Fruit fly (Drosophila melanogaster) whole organism, embryonic: ENCODE data around the gene Lsd-1.

Source experiments
- Atf3 ChIP-seq: fragments of 200-800 bp; sonication (Bioruptor generic); optimal IDR thresholded peaks from 3 replicates; lab custom pipeline; 2016; ENCODE audit warnings: missing biosample characterization, missing genetic modification characterization
- Atf6 ChIP-seq: fragments of 200-800 bp; sonication (Bioruptor generic); IDR thresholded peaks from 2 replicates; pipeline ENCODE4 v1.3.6; 2022; ENCODE audit warnings: missing biosample characterization, missing genetic modification characterization
- CG11504 ChIP-seq: fragments of 200-800 bp; sonication (Bioruptor generic); optimal IDR thresholded peaks from 3 replicates; lab custom pipeline; 2019; ENCODE audit warnings: missing biosample characterization, mild to moderate bottlenecking, missing genetic modification characterization, moderate library complexity
- CG11695 ChIP-seq: fragments of 200-800 bp; sonication (Bioruptor generic); IDR thresholded peaks from 3 replicates; pipeline ENCODE4 v1.3.6; 2022; ENCODE audit warnings: missing biosample characterization, missing genetic modification characterization
- CG12236 ChIP-seq: fragments of 200-800 bp; sonication (Bioruptor generic); optimal IDR thresholded peaks from 2 replicates; lab custom pipeline; 2016; ENCODE audit warnings: missing biosample characterization, missing genetic modification characterization
- CG13287 ChIP-seq: fragments of 200-800 bp; sonication (Bioruptor generic); IDR thresholded peaks from 2 replicates; pipeline ENCODE4 v1.3.6; 2022; ENCODE audit warnings: missing biosample characterization, missing genetic modification characterization; ENCODE audit not compliant: partially characterized antibody
- CG13775 ChIP-seq: fragments of 200-800 bp; sonication (Bioruptor generic); optimal IDR thresholded peaks from 3 replicates; lab custom pipeline; 2017; ENCODE audit warnings: missing biosample characterization, mild to moderate bottlenecking, missing genetic modification characterization
- CG16813 ChIP-seq: fragments of 200-800 bp; sonication (Bioruptor generic); IDR thresholded peaks from 3 replicates; pipeline ENCODE4 v1.3.6; 2022; ENCODE audit warnings: missing biosample characterization, missing genetic modification characterization; ENCODE audit not compliant: partially characterized antibody
- CG17328 ChIP-seq: fragments of 200-800 bp; sonication (Bioruptor generic); IDR thresholded peaks from 2 replicates; pipeline ENCODE4 v1.3.6; 2022; ENCODE audit warnings: missing biosample characterization, missing genetic modification characterization
- CG17359 ChIP-seq: fragments of 200-800 bp; sonication (Bioruptor generic); optimal IDR thresholded peaks from 3 replicates; lab custom pipeline; 2018; ENCODE audit warnings: missing biosample characterization, mild to moderate bottlenecking, missing genetic modification characterization, moderate library complexity
- CG17385 ChIP-seq: fragments of 200-800 bp; sonication (Bioruptor generic); optimal IDR thresholded peaks from 3 replicates; lab custom pipeline; 2018; ENCODE audit warnings: missing biosample characterization, mild to moderate bottlenecking, missing genetic modification characterization
- CG30431 ChIP-seq: fragments of 200-800 bp; sonication (Bioruptor generic); optimal IDR thresholded peaks from 2 replicates; lab custom pipeline; 2017; ENCODE audit warnings: missing biosample characterization, missing genetic modification characterization
- CG34422 ChIP-seq: fragments of 200-800 bp; sonication (Bioruptor generic); IDR thresholded peaks from 3 replicates; pipeline ENCODE4 v1.3.6; 2022; ENCODE audit warnings: missing biosample characterization, missing genetic modification characterization
- CG6791 ChIP-seq: fragments of 200-800 bp; sonication (Bioruptor generic); IDR thresholded peaks from 3 replicates; pipeline ENCODE4 v1.3.6; 2022; ENCODE audit warnings: missing biosample characterization, missing genetic modification characterization; ENCODE audit not compliant: partially characterized antibody
- CG7271 ChIP-seq: fragments of 200-800 bp; sonication (Bioruptor generic); optimal IDR thresholded peaks from 2 replicates; lab custom pipeline; 2018; ENCODE audit warnings: missing biosample characterization, mild to moderate bottlenecking, missing genetic modification characterization, moderate library complexity
- CG8944 ChIP-seq: fragments of 200-800 bp; sonication (Bioruptor generic); optimal IDR thresholded peaks from 3 replicates; lab custom pipeline; 2016; ENCODE audit warnings: missing biosample characterization, missing genetic modification characterization
- Chrac-16 ChIP-seq: fragments of 200-800 bp; sonication (Bioruptor generic); optimal IDR thresholded peaks from 3 replicates; lab custom pipeline; 2016; ENCODE audit warnings: missing biosample characterization, missing genetic modification characterization
- CkIIα-i1 ChIP-seq: fragments of 200-800 bp; sonication (Bioruptor generic); IDR thresholded peaks from 2 replicates; pipeline ENCODE4 v1.3.6; 2022; ENCODE audit warnings: missing biosample characterization, missing genetic modification characterization
- D ChIP-seq, 2 experiments: fragments of 200-800 bp in 1 of 2; fragments of >200 bp in 1 of 2; sonication (Bioruptor generic) in 1 of 2; optimal IDR thresholded peaks; 2 replicates in 1 of 2; 3 replicates in 1 of 2; lab custom pipeline; 2017; ENCODE audit warnings: mild to moderate bottlenecking in 1 of 2, missing biosample characterization in 1 of 2, missing genetic modification characterization in 1 of 2, missing genetic modification reagents in 1 of 2
- D19A ChIP-seq: fragments of 200-800 bp; optimal IDR thresholded peaks from 3 replicates; lab custom pipeline; 2019; ENCODE audit warnings: missing biosample characterization, mild to moderate bottlenecking, missing genetic modification characterization, moderate library complexity
- Gsc ChIP-seq: fragments of 200-800 bp; sonication (Bioruptor generic); IDR thresholded peaks from 2 replicates; pipeline ENCODE4 v1.3.6; 2022; ENCODE audit warnings: missing biosample characterization, missing genetic modification characterization
- Hey ChIP-seq: fragments of 200-800 bp; sonication (Bioruptor generic); optimal IDR thresholded peaks from 3 replicates; lab custom pipeline; 2018; ENCODE audit warnings: missing biosample characterization, mild to moderate bottlenecking, missing genetic modification characterization
- Hr3 ChIP-seq: fragments of 200-800 bp; sonication (Bioruptor generic); optimal IDR thresholded peaks from 3 replicates; lab custom pipeline; 2016; ENCODE audit warnings: missing biosample characterization, missing genetic modification characterization
- Lpt ChIP-seq: fragments of >200 bp; optimal IDR thresholded peaks from 2 replicates; lab custom pipeline; 2018; ENCODE audit warnings: missing biosample characterization, missing genetic modification characterization
- MBD-R2 ChIP-seq: fragments of 200-800 bp; sonication (Bioruptor generic); IDR thresholded peaks from 2 replicates; pipeline ENCODE4 v1.3.6; 2022; ENCODE audit warnings: missing biosample characterization, missing genetic modification characterization
- Med ChIP-seq: fragments of 200-800 bp; sonication (Bioruptor generic); peaks from one replicate; lab custom pipeline; 2016; ENCODE audit warnings: missing biosample characterization, missing genetic modification characterization, mild to moderate bottlenecking, inconsistent platforms, moderate library complexity
- Meics ChIP-seq: fragments of 200-800 bp; sonication (Bioruptor generic); optimal IDR thresholded peaks from 2 replicates; lab custom pipeline; 2017; ENCODE audit warnings: missing biosample characterization, mild to moderate bottlenecking, missing genetic modification characterization
- Optix ChIP-seq: fragments of 200-800 bp; sonication (Bioruptor generic); IDR thresholded peaks from 3 replicates; pipeline ENCODE4 v1.3.6; 2022; ENCODE audit warnings: missing biosample characterization, missing genetic modification characterization
- Poxn ChIP-seq: fragments of 200-800 bp; sonication (Bioruptor generic); IDR thresholded peaks from 2 replicates; pipeline ENCODE4 v1.3.6; 2022; ENCODE audit warnings: missing biosample characterization, missing genetic modification characterization
- Rfx ChIP-seq: fragments of 200-800 bp; sonication (Bioruptor generic); IDR thresholded peaks from 2 replicates; pipeline ENCODE4 v1.3.6; 2022; ENCODE audit warnings: missing biosample characterization, missing genetic modification characterization
- Sox100B ChIP-seq: fragments of 200-800 bp; sonication (Bioruptor generic); optimal IDR thresholded peaks from 3 replicates; lab custom pipeline; 2018; ENCODE audit warnings: missing biosample characterization, mild to moderate bottlenecking, missing genetic modification characterization
- Sry-β ChIP-seq: fragments of 200-800 bp; sonication (Bioruptor generic); optimal IDR thresholded peaks from 2 replicates; lab custom pipeline; 2018; ENCODE audit warnings: missing biosample characterization, mild to moderate bottlenecking, missing genetic modification characterization, moderate library complexity
- Sry-δ ChIP-seq: fragments of 200-800 bp; sonication (Bioruptor generic); optimal IDR thresholded peaks from 2 replicates; lab custom pipeline; 2016; ENCODE audit warnings: missing biosample characterization, missing genetic modification characterization
- Stat92E ChIP-seq, 3 experiments: fragments of >200 bp in 2 of 3; fragments of 200-800 bp in 1 of 3; sonication (Bioruptor generic) in 1 of 3; optimal IDR thresholded peaks; 2 replicates each; lab custom pipeline; 2017 to 2019; ENCODE audit warnings: missing biosample characterization in 3 of 3, missing genetic modification characterization in 3 of 3, mild to moderate bottlenecking in 1 of 3, moderate library complexity in 1 of 3
- bab2 ChIP-seq: fragments of 200-800 bp; sonication (Bioruptor generic); optimal IDR thresholded peaks from 2 replicates; lab custom pipeline; 2016; ENCODE audit warnings: missing biosample characterization, missing genetic modification characterization
- chn ChIP-seq: fragments of 200-800 bp; sonication (Bioruptor generic); optimal IDR thresholded peaks from 2 replicates; lab custom pipeline; 2016; ENCODE audit warnings: missing biosample characterization, missing genetic modification characterization
- corto ChIP-seq: fragments of 200-800 bp; sonication (Bioruptor generic); optimal IDR thresholded peaks from 2 replicates; lab custom pipeline; 2016; ENCODE audit warnings: missing biosample characterization, mild to moderate bottlenecking, missing genetic modification characterization, moderate library complexity
- dati ChIP-seq: fragments of 200-800 bp; sonication (Bioruptor generic); IDR thresholded peaks from 2 replicates; pipeline ENCODE4 v1.3.6; 2022; ENCODE audit warnings: missing biosample characterization, missing genetic modification characterization
- disco-r ChIP-seq: fragments of 200-800 bp; sonication (Bioruptor generic); optimal IDR thresholded peaks from 2 replicates; lab custom pipeline; 2016; ENCODE audit warnings: missing biosample characterization, missing genetic modification characterization
- jigr1 ChIP-seq: fragments of 200-800 bp; sonication (Bioruptor generic); IDR thresholded peaks from 3 replicates; pipeline ENCODE4 v1.3.6; 2022; ENCODE audit warnings: missing biosample characterization, missing genetic modification characterization
- mirr ChIP-seq: fragments of 200-800 bp; sonication (Bioruptor generic); optimal IDR thresholded peaks from 3 replicates; lab custom pipeline; 2018; ENCODE audit warnings: missing biosample characterization, mild to moderate bottlenecking, missing genetic modification characterization
- nau ChIP-seq: fragments of 200-800 bp; sonication (Bioruptor generic); optimal IDR thresholded peaks from 3 replicates; lab custom pipeline; 2017; ENCODE audit warnings: missing biosample characterization, mild to moderate bottlenecking, missing genetic modification characterization, missing genetic modification reagents
- pan ChIP-seq, 4 experiments: fragments of >200 bp in 3 of 4; fragments of 200-800 bp in 1 of 4; sonication (Bioruptor generic) in 1 of 4; optimal IDR thresholded peaks in 3 of 4; IDR thresholded peaks in 1 of 4; 2 replicates each; pipeline versions ENCODE4 v1.3.6 to Lab custom; 2017 to 2022; ENCODE audit warnings: missing biosample characterization in 2 of 4, missing genetic modification characterization in 2 of 4, mixed read lengths in 1 of 4
- ranshi ChIP-seq: fragments of 200-800 bp; sonication (Bioruptor generic); IDR thresholded peaks from 2 replicates; pipeline ENCODE4 v1.3.6; 2022; ENCODE audit warnings: missing biosample characterization, missing genetic modification characterization
- ssp ChIP-seq: fragments of 200-800 bp; sonication (Bioruptor generic); IDR thresholded peaks from 2 replicates; pipeline ENCODE4 v1.3.6; 2022; ENCODE audit warnings: missing biosample characterization, missing genetic modification characterization
- toy ChIP-seq: fragments of 200-800 bp; sonication (Bioruptor generic); IDR thresholded peaks from 2 replicates; pipeline ENCODE4 v1.3.6; 2022; ENCODE audit warnings: missing biosample characterization, missing genetic modification characterization
- tup ChIP-seq: fragments of 200-800 bp; sonication (Bioruptor generic); optimal IDR thresholded peaks from 2 replicates; lab custom pipeline; 2016; ENCODE audit warnings: missing biosample characterization, mild to moderate bottlenecking, missing genetic modification characterization, moderate library complexity
- vnd ChIP-seq: fragments of 200-800 bp; sonication (Bioruptor generic); IDR thresholded peaks from 3 replicates; pipeline ENCODE4 v1.3.6; 2022; ENCODE audit warnings: missing biosample characterization, missing genetic modification characterization; ENCODE audit not compliant: partially characterized antibody
- vvl ChIP-seq: fragments of 200-800 bp; sonication (Bioruptor generic); IDR thresholded peaks from 2 replicates; pipeline ENCODE4 v1.3.6; 2022; ENCODE audit warnings: missing biosample characterization, missing genetic modification characterization

The Lsd-1 gene

DNA sequence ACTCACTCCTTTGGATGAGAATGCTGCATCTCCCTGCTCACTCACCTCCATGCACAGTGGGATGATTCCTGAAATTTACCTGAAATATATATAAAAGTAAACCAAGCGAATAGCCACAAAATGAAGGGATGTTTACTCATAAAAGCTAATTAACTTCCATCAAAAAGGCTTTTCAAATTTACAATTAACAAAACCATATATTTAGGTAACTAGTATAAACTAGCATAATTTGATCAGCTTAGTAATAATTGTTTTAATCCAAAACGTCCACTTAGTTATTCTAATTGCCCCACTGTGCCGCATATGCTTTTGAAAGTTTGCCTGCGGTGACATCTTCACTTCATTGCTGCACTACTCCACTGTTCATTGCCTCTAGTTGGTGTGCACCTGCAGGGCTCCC lies 20.3 kb downstream of the Lsd-1 start (continued):
- TF ChIP-seq Med (GFP tag; lab: Kevin White, UChicago) (peak; percentile 89), Atf6 (GFP tag; lab: Robert Waterston, UW) (peak; percentile 60; the same call in 1 of the 2 replicates), CG16813 (GFP tag; lab: Robert Waterston, UW) (no peak), Gsc (GFP tag; lab: Robert Waterston, UW) (no peak), CG30431 (peak; percentile 71), pan (optimal IDR thresholded peaks at IDR 0.05; lab: Kevin White, UChicago) (no peak), pan (GFP tag; optimal IDR thresholded peaks at IDR 0.05 in 1 of 2, IDR thresholded peaks at IDR 0.05 in 1 of 2) (peak in 1 of 2 experiments; percentile 63), Stat92E (GFP tag; optimal IDR thresholded peaks at IDR 0.05; lab: Kevin White, UChicago) (no peak), Sox100B (GFP tag; lab: Kevin White, UChicago) (peak; percentile 79), corto (peak; percentile 31), CG11504 (peak; percentile 82), CG8944 (GFP tag; lab: Kevin White, UChicago) (peak; percentile 10), D (optimal IDR thresholded peaks at IDR 0.05; lab: Kevin White, UChicago) (no peak), D (GFP tag; optimal IDR thresholded peaks at IDR 0.05; lab: Kevin White, UChicago) (peak; percentile 88), Lpt (GFP tag; lab: Kevin White, UChicago) (no peak), CG17359 (tag; lab: Kevin White, UChicago) (peak; percentile 72), disco-r (GFP tag; lab: Kevin White, UChicago) (peak; percentile 14), Chrac-16 (peak; percentile 76), bab2 (GFP tag; lab: Kevin White, UChicago) (peak; percentile 48), CkIIα-i1 (GFP tag; lab: Robert Waterston, UW) (no peak), CG13775 (GFP tag; lab: Kevin White, UChicago) (peak; percentile 77), Poxn (no peak), vvl (GFP tag; lab: Robert Waterston, UW) (peak; percentile 72), CG11695 (peak; percentile 39; the same call in 1 of the 3 replicates), D19A (tag; lab: Kevin White, UChicago) (peak; percentile 76), nau (peak; percentile 59), Rfx (GFP tag; lab: Robert Waterston, UW) (no peak), CG17385 (peak; percentile 60), Atf3 (GFP tag; lab: Kevin White, UChicago) (peak; percentile 43), CG6791 (GFP tag; lab: Robert Waterston, UW) (no peak), CG34422 (peak; percentile 73; the same call in 2 of the 3 replicates), tup (GFP tag; lab: Kevin White, UChicago) (peak; percentile 54), chn (peak; percentile 46), toy (0 out of 2 replicates have a peak, but pooled peaks have one; percentile 24), Hr3 (GFP tag; lab: Kevin White, UChicago) (peak; percentile 68), Sry-δ (GFP tag; lab: Kevin White, UChicago) (peak; percentile 29), ranshi (peak; percentile 60; the same call in 1 of the 2 replicates), Optix (GFP tag; lab: Robert Waterston, UW) (0 out of 3 replicates have a peak, but pooled peaks have one; percentile 30), MBD-R2 (GFP tag; lab: Robert Waterston, UW) (no peak), Hey (tag; lab: Kevin White, UChicago) (no peak), ssp (GFP tag; lab: Robert Waterston, UW) (0 out of 2 replicates have a peak, but pooled peaks have one; percentile 26), CG7271 (tag; lab: Kevin White, UChicago) (peak; percentile 8), Meics (GFP tag; lab: Kevin White, UChicago) (peak; percentile 16), mirr (GFP tag; lab: Kevin White, UChicago) (no peak), Sry-β (GFP tag; lab: Kevin White, UChicago) (no peak), vnd (GFP tag; lab: Robert Waterston, UW) (no peak), CG13287 (GFP tag; lab: Robert Waterston, UW) (no peak), CG12236 (peak; percentile 34), dati (GFP tag; lab: Robert Waterston, UW) (no peak), CG17328 (peak; percentile 67), jigr1 (no peak)
